Worm (Caenorhabditis elegans) whole organism, mixed stage, embryonic: ENCODE data around the gene aps-1.

Source experiments
- blmp-1 ChIP-seq: fragments of 150-350 bp; optimal IDR thresholded peaks from 2 replicates; lab custom pipeline; 2014; ENCODE audit warnings: missing biosample characterization, missing genetic modification characterization
- elt-3 ChIP-seq: fragments of 150-350 bp; optimal IDR thresholded peaks from 2 replicates; lab custom pipeline; 2014; ENCODE audit warnings: missing biosample characterization, missing genetic modification characterization
- flh-1 ChIP-seq: fragments of 200-800 bp; sonication (Bioruptor generic); optimal IDR thresholded peaks from 2 replicates; lab custom pipeline; 2018; ENCODE audit warnings: mild to moderate bottlenecking, missing genetic modification characterization, moderate library complexity, missing compliant biosample characterization
- lin-13 ChIP-seq: fragments of 150-350 bp; optimal IDR thresholded peaks from 2 replicates; lab custom pipeline; 2014; ENCODE audit warnings: missing biosample characterization, missing genetic modification characterization
- nhr-12 ChIP-seq: fragments of 150-350 bp; optimal IDR thresholded peaks from 2 replicates; lab custom pipeline; 2014; ENCODE audit warnings: missing biosample characterization, missing genetic modification characterization
- nhr-237 ChIP-seq: fragments of 150-350 bp; optimal IDR thresholded peaks from 2 replicates; lab custom pipeline; 2014; ENCODE audit warnings: missing biosample characterization, missing genetic modification characterization
- nhr-28 ChIP-seq: fragments of 150-350 bp; optimal IDR thresholded peaks from 2 replicates; lab custom pipeline; 2014; ENCODE audit warnings: missing biosample characterization, missing genetic modification characterization
- nhr-76 ChIP-seq: sonication (generic microtip); optimal IDR thresholded peaks from 2 replicates; lab custom pipeline; 2017; ENCODE audit warnings: missing biosample characterization, missing genetic modification characterization
- sem-2 ChIP-seq: fragments of 200-800 bp; sonication (Bioruptor generic); optimal IDR thresholded peaks from 2 replicates; lab custom pipeline; 2018; ENCODE audit warnings: mild to moderate bottlenecking, missing genetic modification characterization, missing compliant biosample characterization
- unc-62 ChIP-seq: fragments of 150-350 bp; optimal IDR thresholded peaks from 2 replicates; lab custom pipeline; 2014; ENCODE audit warnings: missing biosample characterization, missing genetic modification reagents, missing genetic modification characterization
- ztf-11 ChIP-seq: fragments of 150-350 bp; optimal IDR thresholded peaks from 2 replicates; lab custom pipeline; 2014; ENCODE audit warnings: missing biosample characterization, missing genetic modification characterization

DNA sequence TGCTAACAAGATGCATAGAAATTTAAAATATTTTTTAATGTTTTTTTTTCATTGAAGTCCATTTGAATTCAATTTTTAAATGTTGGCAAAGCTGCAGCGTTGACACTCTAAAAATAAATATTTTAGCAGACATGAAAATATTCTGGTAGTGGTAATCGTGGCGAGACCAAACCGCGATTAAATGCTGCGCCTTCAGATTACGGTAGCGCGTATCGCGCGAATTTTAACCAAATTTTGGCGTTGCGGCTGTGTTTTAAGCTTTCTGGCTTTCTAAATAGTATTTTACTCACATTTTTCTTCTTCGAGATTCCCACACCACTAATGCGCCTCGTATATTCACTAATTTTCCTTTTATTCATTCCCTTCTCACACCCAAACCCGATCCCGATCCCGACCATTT, 21.7 kb upstream of the aps-1 start, which contains the start of gene cpg-4:
- TF ChIP-seq ztf-11: no peak
- no peak for TF ChIP-seq unc-62 (GFP tag; lab: Kevin White, UChicago)
- no peak for TF ChIP-seq nhr-76 (tag; lab: Kevin White, UChicago)
- no peak for TF ChIP-seq lin-13 (tag; lab: Kevin White, UChicago)
- TF ChIP-seq nhr-28 (tag; lab: Kevin White, UChicago): no peak
- TF ChIP-seq nhr-12 (tag; lab: Kevin White, UChicago): no peak
- TF ChIP-seq nhr-237 (tag; lab: Kevin White, UChicago): no peak
- no peak for TF ChIP-seq blmp-1 (tag; lab: Kevin White, UChicago)
- no peak for TF ChIP-seq sem-2
- TF ChIP-seq elt-3 (tag; lab: Kevin White, UChicago): no peak
- no peak for TF ChIP-seq flh-1
